Worm (Caenorhabditis elegans) whole organism, young adult: ENCODE data around the gene sra-39.

Source experiments
- T26A5.8 ChIP-seq: sonication (generic microtip); optimal IDR thresholded peaks from 2 replicates; lab custom pipeline; 2016; ENCODE audit warnings: missing genetic modification characterization, missing compliant biosample characterization
- ama-1 ChIP-seq, 3 experiments: fragments of 150-350 bp in 1 of 3; sonication (generic microtip) in 2 of 3; optimal IDR thresholded peaks; 2 replicates each; lab custom pipeline; 2014 to 2018; ENCODE audit warnings: missing biosample characterization in 2 of 3, missing genetic modification characterization in 2 of 3, missing genetic modification reagents in 2 of 3
- aptf-2 ChIP-seq: fragments of 200-800 bp; sonication (Bioruptor generic); conservative IDR thresholded peaks from 2 replicates; pipeline ENCODE4 v1.3.6; 2022; ENCODE audit warnings: missing genetic modification reagents, missing genetic modification characterization, missing compliant biosample characterization
- ccch-3 ChIP-seq: fragments of 200-800 bp; sonication (Bioruptor generic); optimal IDR thresholded peaks from 2 replicates; lab custom pipeline; 2018; ENCODE audit warnings: mild to moderate bottlenecking, missing genetic modification characterization, missing compliant biosample characterization
- egrh-3 ChIP-seq: fragments of 200-800 bp; sonication (Bioruptor generic); IDR thresholded peaks from 2 replicates; pipeline ENCODE4 v1.3.6; 2022; ENCODE audit warnings: missing genetic modification reagents, missing genetic modification characterization, missing compliant biosample characterization
- ets-4 ChIP-seq: fragments of 200-800 bp; sonication (Bioruptor generic); optimal IDR thresholded peaks from 2 replicates; lab custom pipeline; 2018; ENCODE audit warnings: mild to moderate bottlenecking, missing genetic modification characterization, missing compliant biosample characterization
- mxl-1 ChIP-seq: sonication (generic microtip); optimal IDR thresholded peaks from 2 replicates; lab custom pipeline; 2016; ENCODE audit warnings: missing genetic modification characterization, missing compliant biosample characterization
- nfya-1 ChIP-seq: sonication (generic microtip); optimal IDR thresholded peaks from 2 replicates; lab custom pipeline; 2017; ENCODE audit warnings: antibody characterized with exemption, missing compliant biosample characterization, missing genetic modification characterization, borderline replicate concordance; ENCODE audit not compliant: insufficient read depth
- pha-4 ChIP-seq: fragments of 150-350 bp; sonication (generic microtip); optimal IDR thresholded peaks from 2 replicates; lab custom pipeline; 2014; ENCODE audit warnings: missing biosample characterization, missing genetic modification reagents, missing genetic modification characterization
- snpc-4 ChIP-seq, 5 experiments: fragments of 150-350 bp in 1 of 5; sonication (generic microtip) in 4 of 5; optimal IDR thresholded peaks; 2 replicates each; lab custom pipeline; 2014 to 2018; ENCODE audit warnings: missing genetic modification characterization in 5 of 5, missing biosample characterization in 3 of 5, antibody characterized with exemption in 2 of 5, mild to moderate bottlenecking in 2 of 5, missing compliant biosample characterization in 2 of 5, missing genotype in 2 of 5, moderate library complexity in 2 of 5, missing genetic modification reagents in 1 of 5
- unc-62 ChIP-seq: fragments of 150-350 bp; optimal IDR thresholded peaks from 2 replicates; lab custom pipeline; 2014; ENCODE audit warnings: missing biosample characterization, missing genetic modification reagents, missing genetic modification characterization
- ztf-3 ChIP-seq: fragments of 200-800 bp; sonication (Bioruptor generic); optimal IDR thresholded peaks from 2 replicates; lab custom pipeline; 2018; ENCODE audit warnings: mild to moderate bottlenecking, missing genetic modification characterization, missing compliant biosample characterization

ce11 chrX:13873324-13873933 is 29.8 kb downstream of the sra-39 start:
- TF ChIP-seq aptf-2 (GFP tag; lab: Robert Waterston, UW) (no peak), mxl-1 (tag; lab: Kevin White, UChicago) (no peak), egrh-3 (GFP tag; lab: Robert Waterston, UW) (no peak), ccch-3 (no peak), ama-1 (optimal IDR thresholded peaks at IDR 0.05; lab: Kevin White, UChicago) (no peak), ama-1 (GFP tag; optimal IDR thresholded peaks at IDR 0.05; lab: Kevin White, UChicago) (no peak), snpc-4 (GFP tag; optimal IDR thresholded peaks at IDR 0.05; lab: Kevin White, UChicago) (no peak), snpc-4 (tag; optimal IDR thresholded peaks at IDR 0.05; lab: Kevin White, UChicago) (no peak), pha-4 (no peak), ztf-3 (GFP tag; lab: Kevin White, UChicago) (no peak), nfya-1 (tag; lab: Kevin White, UChicago) (no peak), ets-4 (GFP tag; lab: Kevin White, UChicago) (no peak), T26A5.8 (tag; lab: Kevin White, UChicago) (no peak), unc-62 (GFP tag; lab: Kevin White, UChicago) (no peak)
